Worm (Caenorhabditis elegans) whole organism, L4 larva: ENCODE data around the gene Y38H6C.15.
A peak's percentile ranks its signal among the peaks of the same experiment; 100 is the strongest.

ENCODE experiments used
- F44E2.7 ChIP-seq: fragments of 200-800 bp; sonication (Bioruptor generic); IDR thresholded peaks from 2 replicates; pipeline ENCODE4 v2.1.2; 2022; ENCODE audit warnings: missing genetic modification characterization, missing compliant biosample characterization
- daf-12 ChIP-seq: fragments of 150-350 bp; optimal IDR thresholded peaks from 2 replicates; lab custom pipeline; 2014; ENCODE audit warnings: missing biosample characterization, missing genetic modification reagents, missing genetic modification characterization
- egl-27 ChIP-seq: sonication (generic microtip); optimal IDR thresholded peaks from 3 replicates; lab custom pipeline; 2017; ENCODE audit warnings: missing biosample characterization, missing genetic modification reagents, missing genetic modification characterization
- lin-13 ChIP-seq: fragments of 150-350 bp; optimal IDR thresholded peaks from 2 replicates; lab custom pipeline; 2014; ENCODE audit warnings: missing biosample characterization, missing genetic modification reagents, missing genetic modification characterization
- nhr-77 ChIP-seq: fragments of 150-350 bp; optimal IDR thresholded peaks from 2 replicates; lab custom pipeline; 2014; ENCODE audit warnings: missing biosample characterization, missing genetic modification characterization
- pha-4 ChIP-seq, 2 experiments: fragments of 150-350 bp in 1 of 2; fragments of 200-800 bp in 1 of 2; sonication (Bioruptor generic) in 1 of 2; IDR thresholded peaks in 1 of 2; optimal IDR thresholded peaks in 1 of 2; 2 replicates each; pipeline versions ENCODE4 v1.3.6 to Lab custom; 2014 to 2022; ENCODE audit warnings: missing genetic modification characterization in 2 of 2, missing genetic modification reagents in 2 of 2, missing biosample characterization in 1 of 2, missing compliant biosample characterization in 1 of 2
- zfp-2 ChIP-seq: sonication (generic microtip); optimal IDR thresholded peaks from 2 replicates; lab custom pipeline; 2016; ENCODE audit warnings: mild to moderate bottlenecking, missing genetic modification characterization, missing compliant biosample characterization

DNA sequence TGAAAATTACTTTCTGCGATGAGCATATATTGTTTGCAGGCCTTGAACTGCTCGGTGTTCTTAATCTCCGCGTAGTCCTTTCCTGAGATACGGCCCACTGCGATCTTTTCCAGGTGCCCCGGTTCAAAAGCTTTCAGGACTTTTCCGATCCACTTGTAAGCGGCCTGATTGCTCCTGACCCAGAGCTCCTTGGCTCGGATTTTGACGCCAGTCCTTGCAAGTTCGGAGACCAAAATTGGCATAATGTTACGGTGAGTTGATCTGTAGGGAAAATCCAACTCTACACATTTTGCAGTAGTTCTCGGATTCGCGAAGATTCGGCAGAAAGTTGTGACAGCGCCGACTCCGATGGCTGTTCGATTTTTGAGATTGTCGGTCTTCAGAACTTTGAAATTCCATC is 19.1 kb downstream of the Y38H6C.15 start:
- TF ChIP-seq pha-4 (GFP tag; IDR thresholded peaks at IDR 0.05; lab: Robert Waterston, UW), result no peak
- TF ChIP-seq pha-4 (tag; optimal IDR thresholded peaks at IDR 0.05; lab: Kevin White, UChicago), result no peak
- TF ChIP-seq zfp-2 (tag; lab: Kevin White, UChicago), result no peak
- TF ChIP-seq F44E2.7 (GFP tag; lab: Robert Waterston, UW), result 0 out of 2 replicates have a peak, but pooled peaks have one; percentile 70
- TF ChIP-seq egl-27, result no peak
- no peak for TF ChIP-seq lin-13 (GFP tag; lab: Kevin White, UChicago)
- no peak for TF ChIP-seq daf-12
- no peak for TF ChIP-seq nhr-77 (tag; lab: Kevin White, UChicago)
